Worm (Caenorhabditis elegans): ENCODE results near the gene col-115.

col-115 gene

ce11 chrIV:7988385-7988784 lies at the start of gene col-115:
Gene col-115, plus strand, starts transcription at chrIV:7988685.
- no peak for TF ChIP-seq nhr-6 (tag; optimal IDR thresholded peaks at IDR 0.05)

- TF ChIP-seq nhr-10 (tag; optimal IDR thresholded peaks at IDR 0.05) (no peak), gmeb-1 (tag; optimal IDR thresholded peaks at IDR 0.05) (no peak), sma-9 (GFP tag; optimal IDR thresholded peaks at IDR 0.05) (no peak), sma-9 (tag; optimal IDR thresholded peaks at IDR 0.05) (no peak), skn-1 (tag; optimal IDR thresholded peaks at IDR 0.05) (no peak), crh-2 (tag; optimal IDR thresholded peaks at IDR 0.05) (no peak), elt-3 (tag; optimal IDR thresholded peaks at IDR 0.05) (no peak), alr-1 (tag; optimal IDR thresholded peaks at IDR 0.05) (no peak), ama-1 (optimal IDR thresholded peaks at IDR 0.05) (no peak), lin-11 (tag; optimal IDR thresholded peaks at IDR 0.05) (no peak), unc-62 (GFP tag; optimal IDR thresholded peaks at IDR 0.05) (no peak), sma-3 (GFP tag; optimal IDR thresholded peaks at IDR 0.05) (no peak), lin-39 (tag; optimal IDR thresholded peaks at IDR 0.05) (no peak), dmd-4 (tag; optimal IDR thresholded peaks at IDR 0.05) (no peak), nhr-11 (tag; optimal IDR thresholded peaks at IDR 0.05) (no peak), ceh-82 (tag; optimal IDR thresholded peaks at IDR 0.05) (no peak), mdl-1 (tag; optimal IDR thresholded peaks at IDR 0.05) (no peak), fos-1 (tag; optimal IDR thresholded peaks at IDR 0.05) (no peak), blmp-1 (tag; optimal IDR thresholded peaks at IDR 0.05; ENCODE audit: insufficient read depth) (no peak)
These were observed 49.7 kb upstream of the col-115 start, which contains the start of gene F20D12.7 for ce11 chrIV:7938834-7939233. Gene F20D12.7, minus strand, starts transcription at chrIV:7938934.

DNA sequence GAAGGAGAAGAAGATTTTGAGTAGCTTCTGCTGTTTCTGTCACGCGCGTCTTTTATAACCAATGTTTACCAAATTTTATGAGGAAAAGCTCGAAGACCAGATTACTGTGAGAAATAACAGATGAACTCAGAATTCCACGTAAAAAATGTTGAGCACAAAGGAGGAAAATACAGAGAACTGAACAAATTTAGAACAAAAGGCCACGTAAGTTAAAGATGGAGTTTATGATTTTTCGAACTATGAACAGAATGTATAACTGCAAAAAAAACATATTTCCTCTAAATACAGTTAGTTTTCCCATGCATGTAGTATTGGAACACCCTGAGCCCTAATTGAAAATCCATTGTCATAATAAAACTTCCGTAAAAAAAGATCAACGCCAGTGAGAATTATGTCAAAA lies 47.6 kb upstream of the col-115 start, which contains the start of gene exc-9:
exc-9 (minus strand) TSS at position 101 of the 400 bp plus-strand sequence.
- TF ChIP-seq peb-1 (tag; optimal IDR thresholded peaks at IDR 0.05) (no peak), unc-39 (tag; optimal IDR thresholded peaks at IDR 0.05) (no peak)

ce11 chrIV:7943272-7943671 lies 45.2 kb upstream of the col-115 start:
- TF ChIP-seq dmd-4 (tag; optimal IDR thresholded peaks at IDR 0.05) (no peak), snpc-4 (tag; optimal IDR thresholded peaks at IDR 0.05) (no peak), nhr-21 (tag; optimal IDR thresholded peaks at IDR 0.05) (no peak), mbf-1 (tag; optimal IDR thresholded peaks at IDR 0.05) (no peak), aly-2 (tag; optimal IDR thresholded peaks at IDR 0.05) (no peak), nhr-25 (tag; optimal IDR thresholded peaks at IDR 0.05) (peak; percentile 54), ceh-16 (tag; optimal IDR thresholded peaks at IDR 0.05) (no peak), lin-13 (GFP tag; optimal IDR thresholded peaks at IDR 0.05) (no peak), nhr-129 (tag; optimal IDR thresholded peaks at IDR 0.05) (peak; percentile 29), mdl-1 (tag; optimal IDR thresholded peaks at IDR 0.05) (no peak), nhr-237 (tag; optimal IDR thresholded peaks at IDR 0.05) (no peak), F13H6.1 (tag; optimal IDR thresholded peaks at IDR 0.05) (no peak), zag-1 (tag; optimal IDR thresholded peaks at IDR 0.05) (no peak), blmp-1 (tag; optimal IDR thresholded peaks at IDR 0.05; ENCODE audit: insufficient read depth) (peak; percentile 27), ZK546.5 (tag; optimal IDR thresholded peaks at IDR 0.05) (no peak), sem-4 (tag; optimal IDR thresholded peaks at IDR 0.05) (no peak)

DNA sequence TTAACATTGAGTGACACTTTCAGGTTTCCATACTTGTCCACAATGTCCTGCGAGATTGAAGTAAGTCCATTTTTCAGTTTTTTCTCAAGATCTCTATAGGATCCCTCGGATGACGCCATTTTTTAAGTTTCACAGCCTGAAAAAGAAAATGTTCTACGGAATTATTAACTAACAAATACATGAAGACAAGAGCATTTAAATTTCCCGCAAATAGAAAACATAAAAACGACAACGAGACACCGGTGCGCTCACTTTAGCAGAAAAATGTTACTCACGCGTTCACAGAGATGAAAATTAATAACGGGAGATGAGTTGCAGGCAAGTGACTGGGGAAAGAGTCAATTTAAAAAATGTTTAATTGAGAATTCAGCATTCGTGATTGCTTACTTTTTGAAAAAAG lies 42.0 kb upstream of the col-115 start, which contains the start of gene czw-1:
czw-1 (minus strand) TSS at position 369 of the 400 bp plus-strand sequence.
- TF ChIP-seq zag-1 (tag; optimal IDR thresholded peaks at IDR 0.05): no peak
- TF ChIP-seq mdl-1 (tag; optimal IDR thresholded peaks at IDR 0.05): no peak
- no peak for TF ChIP-seq snpc-4 (tag; optimal IDR thresholded peaks at IDR 0.05)
- TF ChIP-seq elt-1 (tag; optimal IDR thresholded peaks at IDR 0.05): no peak
- no peak for TF ChIP-seq unc-62 (GFP tag; optimal IDR thresholded peaks at IDR 0.05)
- no peak for TF ChIP-seq nhr-6 (tag; optimal IDR thresholded peaks at IDR 0.05)
- no peak for TF ChIP-seq elt-3 (tag; optimal IDR thresholded peaks at IDR 0.05)
- TF ChIP-seq egl-27 (tag; optimal IDR thresholded peaks at IDR 0.05): no peak
- TF ChIP-seq sma-3 (GFP tag; optimal IDR thresholded peaks at IDR 0.05): no peak
- no peak for TF ChIP-seq ZK546.5 (tag; optimal IDR thresholded peaks at IDR 0.05)
- no peak for TF ChIP-seq lsy-2 (tag; optimal IDR thresholded peaks at IDR 0.05)
- no peak for TF ChIP-seq crh-2 (tag; optimal IDR thresholded peaks at IDR 0.05)
- no peak for TF ChIP-seq ztf-1 (GFP tag; conservative IDR thresholded peaks at IDR 0.05)
- TF ChIP-seq sma-9 (GFP tag; optimal IDR thresholded peaks at IDR 0.05): no peak
- TF ChIP-seq sma-9 (tag; optimal IDR thresholded peaks at IDR 0.05): no peak
- TF ChIP-seq R02D3.7 (tag; optimal IDR thresholded peaks at IDR 0.05): no peak
- TF ChIP-seq aly-2 (tag; optimal IDR thresholded peaks at IDR 0.05): no peak
- no peak for TF ChIP-seq nhr-237 (tag; optimal IDR thresholded peaks at IDR 0.05)
- no peak for TF ChIP-seq lin-13 (GFP tag; optimal IDR thresholded peaks at IDR 0.05)
- no peak for TF ChIP-seq sem-4 (tag; optimal IDR thresholded peaks at IDR 0.05)
- TF ChIP-seq gmeb-1 (tag; optimal IDR thresholded peaks at IDR 0.05): no peak

All from whole organism, L2 larva.